Fruit fly (Drosophila melanogaster) whole organism, pupa: ENCODE data around the gene CG33932.

ENCODE experiments used
- CG10348 ChIP-seq: fragments of 200-800 bp; sonication (Bioruptor generic); IDR thresholded peaks from 2 replicates; pipeline ENCODE4 v1.3.6; 2022; ENCODE audit warnings: missing biosample characterization, missing genetic modification characterization
- CG12605 ChIP-seq: fragments of 200-800 bp; sonication (Bioruptor generic); IDR thresholded peaks from 2 replicates; pipeline ENCODE4 v1.3.6; 2022; ENCODE audit warnings: missing biosample characterization, missing genetic modification characterization
- CG13204 ChIP-seq: fragments of 200-800 bp; sonication (Bioruptor generic); optimal IDR thresholded peaks from 2 replicates; lab custom pipeline; 2018; ENCODE audit warnings: missing biosample characterization, mild to moderate bottlenecking, missing genetic modification characterization, moderate library complexity
- CG14655 ChIP-seq: fragments of 200-800 bp; sonication (Bioruptor generic); optimal IDR thresholded peaks from 3 replicates; lab custom pipeline; 2017; ENCODE audit warnings: mild to moderate bottlenecking, missing biosample characterization, missing genetic modification reagents, missing genetic modification characterization
- CG15710 ChIP-seq: fragments of 200-800 bp; sonication (Bioruptor generic); optimal IDR thresholded peaks from 2 replicates; lab custom pipeline; 2018; ENCODE audit warnings: missing biosample characterization, mild to moderate bottlenecking, missing genetic modification characterization, moderate library complexity
- CG17806 ChIP-seq: fragments of 200-800 bp; sonication (Bioruptor generic); optimal IDR thresholded peaks from 2 replicates; lab custom pipeline; 2018; ENCODE audit warnings: missing biosample characterization, mild to moderate bottlenecking, missing genetic modification characterization, moderate library complexity
- CG32121 ChIP-seq: fragments of 200-800 bp; sonication (Bioruptor generic); IDR thresholded peaks from 2 replicates; pipeline ENCODE4 v1.3.6; 2022; ENCODE audit warnings: missing biosample characterization, missing genetic modification characterization
- CG34367 ChIP-seq: fragments of 200-800 bp; sonication (Bioruptor generic); optimal IDR thresholded peaks from 2 replicates; lab custom pipeline; 2018; ENCODE audit warnings: missing biosample characterization, mild to moderate bottlenecking, missing genetic modification characterization
- CG4496 ChIP-seq: fragments of 200-800 bp; sonication (Bioruptor generic); IDR thresholded peaks from 3 replicates; pipeline ENCODE4 v1.3.6; 2022; ENCODE audit warnings: missing biosample characterization, missing genetic modification characterization
- CG8159 ChIP-seq: fragments of 200-800 bp; sonication (Bioruptor generic); optimal IDR thresholded peaks from 3 replicates; lab custom pipeline; 2018; ENCODE audit warnings: missing biosample characterization, mild to moderate bottlenecking, missing genetic modification characterization, moderate library complexity
- CG8301 ChIP-seq: fragments of 200-800 bp; sonication (Bioruptor generic); optimal IDR thresholded peaks from 2 replicates; lab custom pipeline; 2018; ENCODE audit warnings: missing biosample characterization, mild to moderate bottlenecking, missing genetic modification characterization
- CG9948 ChIP-seq: fragments of 200-800 bp; sonication (Bioruptor generic); optimal IDR thresholded peaks from 2 replicates; lab custom pipeline; 2018; ENCODE audit warnings: missing biosample characterization, mild to moderate bottlenecking, missing genetic modification characterization, moderate library complexity
- D1 ChIP-seq: fragments of 200-800 bp; sonication (Bioruptor generic); optimal IDR thresholded peaks from 2 replicates; lab custom pipeline; 2018; ENCODE audit warnings: missing biosample characterization, mild to moderate bottlenecking, missing genetic modification characterization, moderate library complexity
- EcR ChIP-seq: fragments of 200-800 bp; sonication (Bioruptor generic); optimal IDR thresholded peaks from 3 replicates; lab custom pipeline; 2019; ENCODE audit warnings: missing biosample characterization, missing genetic modification characterization, mild to moderate bottlenecking, moderate library complexity, missing genetic modification reagents
- Ets98B ChIP-seq: fragments of 200-800 bp; sonication (Bioruptor generic); IDR thresholded peaks from 2 replicates; pipeline ENCODE4 v1.3.6; 2022; ENCODE audit warnings: missing biosample characterization, missing genetic modification characterization
- Pif1A ChIP-seq: fragments of 200-800 bp; sonication (Bioruptor generic); optimal IDR thresholded peaks from 3 replicates; lab custom pipeline; 2016; ENCODE audit warnings: missing biosample characterization, missing genetic modification characterization
- Pif1B ChIP-seq: fragments of 200-800 bp; sonication (Bioruptor generic); optimal IDR thresholded peaks from 3 replicates; lab custom pipeline; 2016; ENCODE audit warnings: missing biosample characterization, missing genetic modification characterization
- Snoo ChIP-seq: fragments of 200-800 bp; sonication (Bioruptor generic); optimal IDR thresholded peaks from 3 replicates; lab custom pipeline; 2017; ENCODE audit warnings: missing biosample characterization, mild to moderate bottlenecking, missing genetic modification characterization, inconsistent platforms
- fd96Ca ChIP-seq: fragments of 200-800 bp; sonication (Bioruptor generic); IDR thresholded peaks from 3 replicates; pipeline ENCODE4 v1.3.6; 2022; ENCODE audit warnings: missing biosample characterization, missing genetic modification characterization
- gl ChIP-seq: fragments of 200-800 bp; sonication (Bioruptor generic); optimal IDR thresholded peaks from 2 replicates; lab custom pipeline; 2018; ENCODE audit warnings: missing biosample characterization, mild to moderate bottlenecking, missing genetic modification characterization
- rn ChIP-seq: fragments of 200-800 bp; sonication (Bioruptor generic); IDR thresholded peaks from 2 replicates; pipeline ENCODE4 v1.3.6; 2022; ENCODE audit warnings: missing biosample characterization, missing genetic modification characterization

The CG33932 gene

dm6 chrX:19711936-19712335 is 32.3 kb upstream of the CG33932 start:
- TF ChIP-seq rn (GFP tag; lab: Robert Waterston, UW) (no peak), CG4496 (GFP tag; lab: Robert Waterston, UW) (no peak), Pif1B (GFP tag; lab: Kevin White, UChicago) (no peak), gl (tag; lab: Kevin White, UChicago) (no peak), CG12605 (GFP tag; lab: Robert Waterston, UW) (no peak)

- TF ChIP-seq CG17806, result no peak
- no peak for TF ChIP-seq Snoo
- peak; percentile 15 for TF ChIP-seq CG13204 (GFP tag; lab: Kevin White, UChicago)
- no peak for TF ChIP-seq D1
- TF ChIP-seq rn (GFP tag; lab: Robert Waterston, UW), result no peak
- TF ChIP-seq CG10348 (GFP tag; lab: Robert Waterston, UW), result no peak
- no peak for TF ChIP-seq CG34367 (tag; lab: Kevin White, UChicago)
- no peak for TF ChIP-seq EcR (GFP tag; lab: Kevin White, UChicago)
- no peak for TF ChIP-seq Pif1A (GFP tag; lab: Kevin White, UChicago)
- TF ChIP-seq CG14655 (GFP tag; lab: Kevin White, UChicago), result no peak
- no peak for TF ChIP-seq CG9948 (tag; lab: Kevin White, UChicago)
- TF ChIP-seq Ets98B (GFP tag; lab: Robert Waterston, UW), result no peak
- no peak for TF ChIP-seq CG8159 (tag; lab: Kevin White, UChicago)
- TF ChIP-seq CG32121, result peak; percentile 47; the same call in 1 of the 2 replicates
- no peak for TF ChIP-seq CG4496 (GFP tag; lab: Robert Waterston, UW)
- no peak; the same call in 2 of the 3 replicates for TF ChIP-seq fd96Ca (GFP tag; lab: Robert Waterston, UW)
These were observed 31.2 kb upstream of the CG33932 start, which contains the start of gene meso18E for dm6 chrX:19712898-19713627. TSS of gene meso18E (minus strand) at chrX:19713045.

dm6 chrX:19714816-19715215 is 29.4 kb upstream of the CG33932 start:
- TF ChIP-seq CG32121, result no peak
- no peak for TF ChIP-seq CG15710
- no peak for TF ChIP-seq EcR (GFP tag; lab: Kevin White, UChicago)
- TF ChIP-seq CG34367 (tag; lab: Kevin White, UChicago), result no peak
- TF ChIP-seq gl (tag; lab: Kevin White, UChicago), result no peak
- TF ChIP-seq Snoo, result no peak
- TF ChIP-seq Ets98B (GFP tag; lab: Robert Waterston, UW), result no peak
- TF ChIP-seq D1, result no peak
- TF ChIP-seq CG10348 (GFP tag; lab: Robert Waterston, UW), result no peak
- TF ChIP-seq rn (GFP tag; lab: Robert Waterston, UW), result no peak
- TF ChIP-seq CG13204 (GFP tag; lab: Kevin White, UChicago), result no peak
- TF ChIP-seq CG8159 (tag; lab: Kevin White, UChicago), result no peak
- no peak for TF ChIP-seq Pif1A (GFP tag; lab: Kevin White, UChicago)
- no peak for TF ChIP-seq CG8301
- no peak for TF ChIP-seq CG12605 (GFP tag; lab: Robert Waterston, UW)
- TF ChIP-seq CG14655 (GFP tag; lab: Kevin White, UChicago), result no peak
- no peak for TF ChIP-seq CG9948 (tag; lab: Kevin White, UChicago)
- TF ChIP-seq Pif1B (GFP tag; lab: Kevin White, UChicago), result no peak

dm6 chrX:19716325-19716917 is 27.8 kb upstream of the CG33932 start:
- TF ChIP-seq Pif1B (GFP tag; lab: Kevin White, UChicago) (no peak), CG32121 (no peak)

DNA sequence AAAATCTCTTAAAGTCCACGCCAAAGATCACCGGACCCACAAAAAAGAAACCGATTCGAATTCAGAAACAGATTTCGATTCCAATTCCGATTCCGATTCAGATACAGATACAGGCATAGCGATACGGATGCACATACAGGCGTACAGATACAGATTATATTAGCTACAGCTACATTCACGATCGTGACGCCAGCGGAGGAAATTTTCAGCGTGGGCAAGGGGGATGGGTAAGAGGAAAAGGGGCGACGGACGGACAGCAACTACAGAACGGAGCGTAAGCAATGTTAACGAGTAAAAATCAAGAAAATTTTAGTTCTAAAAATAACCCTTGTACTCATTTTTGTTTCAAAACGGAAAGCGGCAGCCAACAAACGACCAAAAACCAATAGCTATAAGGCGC is 27.2 kb upstream of the CG33932 start:
- TF ChIP-seq CG4496 (GFP tag; lab: Robert Waterston, UW) (no peak), D1 (no peak)

- TF ChIP-seq CG12605 (GFP tag; lab: Robert Waterston, UW), result 0 out of 2 replicates have a peak, but pooled peaks have one; percentile 27
- no peak for TF ChIP-seq CG8301
- no peak for TF ChIP-seq Snoo
- no peak for TF ChIP-seq CG9948 (tag; lab: Kevin White, UChicago)
These were observed 25.9 kb upstream of the CG33932 start, which contains the start of gene CG12531 for dm6 chrX:19717988-19718973. TSS of gene CG12531 (plus strand) at chrX:19718923.
